Fruit fly (Drosophila melanogaster) whole organism, embryonic: ENCODE results near the gene Rab26.

Experiments
- Ada2b ChIP-seq: fragments of 200-800 bp; sonication (Bioruptor generic); IDR thresholded peaks from 2 replicates; pipeline ENCODE4 v1.3.6; 2022; ENCODE audit warnings: missing biosample characterization, missing genetic modification characterization
- BtbVII ChIP-seq: fragments of 200-800 bp; sonication (Bioruptor generic); optimal IDR thresholded peaks from 3 replicates; lab custom pipeline; 2017; ENCODE audit warnings: missing biosample characterization, mild to moderate bottlenecking, missing genetic modification characterization
- CG10543 ChIP-seq: fragments of 200-800 bp; sonication (Bioruptor generic); optimal IDR thresholded peaks from 3 replicates; lab custom pipeline; 2017; ENCODE audit warnings: missing biosample characterization, mild to moderate bottlenecking, missing genetic modification characterization, moderate library complexity
- CG10654 ChIP-seq: fragments of 200-800 bp; sonication (Bioruptor generic); optimal IDR thresholded peaks from 2 replicates; lab custom pipeline; 2016; ENCODE audit warnings: missing biosample characterization, missing genetic modification characterization
- CG11247 ChIP-seq: fragments of 200-800 bp; sonication (Bioruptor generic); IDR thresholded peaks from 2 replicates; pipeline ENCODE4 v1.3.6; 2022; ENCODE audit warnings: missing biosample characterization, missing genetic modification characterization
- CG12659 ChIP-seq: fragments of 200-800 bp; sonication (Bioruptor generic); optimal IDR thresholded peaks from 3 replicates; lab custom pipeline; 2017; ENCODE audit warnings: mild to moderate bottlenecking, missing biosample characterization, missing genetic modification reagents, missing genetic modification characterization
- CG13123 ChIP-seq: fragments of 200-800 bp; sonication (Bioruptor generic); optimal IDR thresholded peaks from 2 replicates; lab custom pipeline; 2016; ENCODE audit warnings: missing biosample characterization, missing genetic modification characterization
- CG13424 ChIP-seq: fragments of 200-800 bp; sonication (Bioruptor generic); optimal IDR thresholded peaks from 2 replicates; lab custom pipeline; 2019; ENCODE audit warnings: missing biosample characterization, mild to moderate bottlenecking, missing genetic modification characterization, moderate library complexity
- CG14441 ChIP-seq: fragments of 200-800 bp; sonication (Bioruptor generic); IDR thresholded peaks from 2 replicates; pipeline ENCODE4 v1.3.6; 2022; ENCODE audit warnings: missing biosample characterization, missing genetic modification characterization
- CG17568 ChIP-seq: fragments of 200-800 bp; sonication (Bioruptor generic); optimal IDR thresholded peaks from 2 replicates; lab custom pipeline; 2018; ENCODE audit warnings: missing biosample characterization, mild to moderate bottlenecking, missing genetic modification characterization, moderate library complexity
- CG2678 ChIP-seq: fragments of 200-800 bp; sonication (Bioruptor generic); optimal IDR thresholded peaks from 3 replicates; lab custom pipeline; 2019; ENCODE audit warnings: missing biosample characterization, mild to moderate bottlenecking, missing genetic modification characterization, moderate library complexity
- CG2712 ChIP-seq: fragments of 200-800 bp; optimal IDR thresholded peaks from 3 replicates; lab custom pipeline; 2019; ENCODE audit warnings: missing biosample characterization, mild to moderate bottlenecking, missing genetic modification characterization, moderate library complexity
- CG32772 ChIP-seq: fragments of 200-800 bp; sonication (Bioruptor generic); IDR thresholded peaks from 2 replicates; pipeline ENCODE4 v1.3.6; 2022; ENCODE audit warnings: missing biosample characterization, missing genetic modification characterization
- CG4282 ChIP-seq: fragments of 200-800 bp; sonication (Bioruptor generic); optimal IDR thresholded peaks from 2 replicates; lab custom pipeline; 2016; ENCODE audit warnings: missing biosample characterization, missing genetic modification characterization
- CG8765 ChIP-seq: fragments of 200-800 bp; sonication (Bioruptor generic); IDR thresholded peaks from 2 replicates; pipeline ENCODE4 v1.3.6; 2022; ENCODE audit warnings: missing biosample characterization, missing genetic modification characterization
- CG9215 ChIP-seq: fragments of 200-800 bp; sonication (Bioruptor generic); IDR thresholded peaks from 2 replicates; pipeline ENCODE4 v1.3.6; 2022; ENCODE audit warnings: missing biosample characterization, missing genetic modification characterization
- CG9727 ChIP-seq: fragments of 200-800 bp; sonication (Bioruptor generic); optimal IDR thresholded peaks from 3 replicates; lab custom pipeline; 2017; ENCODE audit warnings: missing biosample characterization, mild to moderate bottlenecking, missing genetic modification characterization
- D19B ChIP-seq: fragments of 200-800 bp; sonication (Bioruptor generic); optimal IDR thresholded peaks from 2 replicates; lab custom pipeline; 2017; ENCODE audit warnings: missing biosample characterization, mild to moderate bottlenecking, missing genetic modification characterization
- Dp ChIP-seq: fragments of 200-800 bp; sonication (Bioruptor generic); optimal IDR thresholded peaks from 2 replicates; lab custom pipeline; 2018; ENCODE audit warnings: missing biosample characterization, mild to moderate bottlenecking, missing genetic modification characterization, moderate library complexity
- Elba2 ChIP-seq: fragments of 200-800 bp; sonication (Bioruptor generic); optimal IDR thresholded peaks from 3 replicates; lab custom pipeline; 2016; ENCODE audit warnings: missing biosample characterization, missing genetic modification characterization
- Ets65A ChIP-seq: fragments of 200-800 bp; sonication (Bioruptor generic); peaks from one replicate; lab custom pipeline; 2016; ENCODE audit warnings: missing biosample characterization, missing genetic modification characterization
- Jarid2 ChIP-seq: fragments of 200-800 bp; sonication (Bioruptor generic); optimal IDR thresholded peaks from 3 replicates; lab custom pipeline; 2017; ENCODE audit warnings: mild to moderate bottlenecking, missing biosample characterization, missing genetic modification reagents, missing genetic modification characterization
- MBD-R2 ChIP-seq: fragments of 200-800 bp; sonication (Bioruptor generic); IDR thresholded peaks from 2 replicates; pipeline ENCODE4 v1.3.6; 2022; ENCODE audit warnings: missing biosample characterization, missing genetic modification characterization
- Ptx1 ChIP-seq: fragments of 200-800 bp; sonication (Bioruptor generic); IDR thresholded peaks from 2 replicates; pipeline ENCODE4 v1.3.6; 2022; ENCODE audit warnings: missing biosample characterization, missing genetic modification characterization
- Rfx ChIP-seq: fragments of 200-800 bp; sonication (Bioruptor generic); IDR thresholded peaks from 2 replicates; pipeline ENCODE4 v1.3.6; 2022; ENCODE audit warnings: missing biosample characterization, missing genetic modification characterization
- Scr ChIP-seq: fragments of 200-800 bp; sonication (Bioruptor generic); IDR thresholded peaks from 2 replicates; pipeline ENCODE4 v1.3.6; 2022; ENCODE audit warnings: missing biosample characterization, missing genetic modification characterization; ENCODE audit not compliant: partially characterized antibody
- Six4 ChIP-seq: fragments of 200-800 bp; sonication (Bioruptor generic); optimal IDR thresholded peaks from 2 replicates; lab custom pipeline; 2016; ENCODE audit warnings: missing biosample characterization, missing genetic modification characterization
- Tbp ChIP-seq: fragments of >200 bp; optimal IDR thresholded peaks from 2 replicates; lab custom pipeline; 2018; ENCODE audit warnings: missing biosample characterization, missing genetic modification characterization
- Usf ChIP-seq: fragments of 200-800 bp; sonication (Bioruptor generic); optimal IDR thresholded peaks from 2 replicates; lab custom pipeline; 2017; ENCODE audit warnings: missing genotype, missing biosample characterization, missing genetic modification characterization
- abd-A ChIP-seq: fragments of 200-800 bp; sonication (Bioruptor generic); optimal IDR thresholded peaks from 3 replicates; lab custom pipeline; 2019; ENCODE audit warnings: missing biosample characterization, mild to moderate bottlenecking, missing genetic modification characterization, moderate library complexity
- ap ChIP-seq: fragments of 200-800 bp; sonication (Bioruptor generic); IDR thresholded peaks from 2 replicates; pipeline ENCODE4 v1.3.6; 2022; ENCODE audit warnings: missing biosample characterization, missing genetic modification characterization
- ato ChIP-seq: fragments of 200-800 bp; sonication (Bioruptor generic); IDR thresholded peaks from 2 replicates; pipeline ENCODE4 v1.3.6; 2022; ENCODE audit warnings: missing biosample characterization, missing genetic modification characterization; ENCODE audit not compliant: partially characterized antibody
- bbx ChIP-seq: fragments of 200-800 bp; sonication (Bioruptor generic); IDR thresholded peaks from 2 replicates; pipeline ENCODE4 v1.3.6; 2022; ENCODE audit warnings: missing biosample characterization, missing genetic modification characterization; ENCODE audit not compliant: partially characterized antibody
- chif ChIP-seq, 2 experiments: fragments of 200-800 bp; sonication (Bioruptor generic); optimal IDR thresholded peaks; 3 replicates each; lab custom pipeline; 2016; ENCODE audit warnings: missing biosample characterization in 2 of 2, missing genetic modification characterization in 2 of 2
- emc ChIP-seq: fragments of 200-800 bp; sonication (Bioruptor generic); optimal IDR thresholded peaks from 2 replicates; lab custom pipeline; 2016; ENCODE audit warnings: missing biosample characterization, missing genetic modification characterization
- fd3F ChIP-seq: fragments of 200-800 bp; sonication (Bioruptor generic); optimal IDR thresholded peaks from 2 replicates; lab custom pipeline; 2018; ENCODE audit warnings: missing biosample characterization, mild to moderate bottlenecking, missing genetic modification characterization, moderate library complexity
- hkb ChIP-seq, 2 experiments: fragments of 200-800 bp in 1 of 2; fragments of >200 bp in 1 of 2; sonication (Bioruptor generic) in 1 of 2; IDR thresholded peaks in 1 of 2; optimal IDR thresholded peaks in 1 of 2; 2 replicates each; pipeline versions ENCODE4 v1.3.6 to Lab custom; 2017 to 2022; ENCODE audit warnings: missing biosample characterization in 1 of 2, missing genetic modification characterization in 1 of 2
- lov ChIP-seq, 2 experiments: fragments of 200-800 bp in 1 of 2; fragments of >200 bp in 1 of 2; sonication (Bioruptor generic) in 1 of 2; IDR thresholded peaks in 1 of 2; optimal IDR thresholded peaks in 1 of 2; 2 replicates in 1 of 2; 3 replicates in 1 of 2; pipeline versions ENCODE4 v1.3.6 to Lab custom; 2017 to 2022; ENCODE audit warnings: missing biosample characterization in 1 of 2, missing genetic modification characterization in 1 of 2
- mam ChIP-seq: fragments of 200-800 bp; sonication (Bioruptor generic); optimal IDR thresholded peaks from 3 replicates; lab custom pipeline; 2016; ENCODE audit warnings: missing biosample characterization, missing genetic modification characterization
- pan ChIP-seq, 4 experiments: fragments of >200 bp in 3 of 4; fragments of 200-800 bp in 1 of 4; sonication (Bioruptor generic) in 1 of 4; optimal IDR thresholded peaks in 3 of 4; IDR thresholded peaks in 1 of 4; 2 replicates each; pipeline versions ENCODE4 v1.3.6 to Lab custom; 2017 to 2022; ENCODE audit warnings: missing biosample characterization in 2 of 4, missing genetic modification characterization in 2 of 4, mixed read lengths in 1 of 4
- repo ChIP-seq: fragments of 200-800 bp; sonication (Bioruptor generic); optimal IDR thresholded peaks from 2 replicates; lab custom pipeline; 2016; ENCODE audit warnings: missing biosample characterization, missing genetic modification characterization
- schlank ChIP-seq: fragments of 200-800 bp; sonication (Bioruptor generic); optimal IDR thresholded peaks from 2 replicates; lab custom pipeline; 2018; ENCODE audit warnings: missing biosample characterization, mild to moderate bottlenecking, missing genetic modification characterization
- sd ChIP-seq: fragments of 200-800 bp; sonication (Bioruptor generic); optimal IDR thresholded peaks from 3 replicates; lab custom pipeline; 2018; ENCODE audit warnings: missing biosample characterization, mild to moderate bottlenecking, missing genetic modification characterization, moderate library complexity
- slbo ChIP-seq: fragments of 200-800 bp; sonication (Bioruptor generic); IDR thresholded peaks from 2 replicates; pipeline ENCODE4 v1.3.6; 2022; ENCODE audit warnings: missing biosample characterization, missing genetic modification characterization
- sug ChIP-seq: fragments of 200-800 bp; optimal IDR thresholded peaks from 2 replicates; lab custom pipeline; 2019; ENCODE audit warnings: missing biosample characterization, mild to moderate bottlenecking, missing genetic modification characterization, moderate library complexity
- trh ChIP-seq: fragments of 200-800 bp; sonication (Bioruptor generic); optimal IDR thresholded peaks from 2 replicates; lab custom pipeline; 2016; ENCODE audit warnings: missing biosample characterization, missing genetic modification characterization
- vfl ChIP-seq: fragments of 200-800 bp; sonication (Bioruptor generic); optimal IDR thresholded peaks from 2 replicates; lab custom pipeline; 2016; ENCODE audit warnings: missing biosample characterization, missing genetic modification characterization
- zen ChIP-seq: fragments of 200-800 bp; sonication (Bioruptor generic); optimal IDR thresholded peaks from 3 replicates; lab custom pipeline; 2018; ENCODE audit warnings: missing biosample characterization, mild to moderate bottlenecking, missing genetic modification characterization, moderate library complexity
- zf30C ChIP-seq: fragments of 200-800 bp; sonication (Bioruptor generic); optimal IDR thresholded peaks from 3 replicates; lab custom pipeline; 2018; ENCODE audit warnings: missing biosample characterization, mild to moderate bottlenecking, missing genetic modification characterization

Gene Rab26

DNA sequence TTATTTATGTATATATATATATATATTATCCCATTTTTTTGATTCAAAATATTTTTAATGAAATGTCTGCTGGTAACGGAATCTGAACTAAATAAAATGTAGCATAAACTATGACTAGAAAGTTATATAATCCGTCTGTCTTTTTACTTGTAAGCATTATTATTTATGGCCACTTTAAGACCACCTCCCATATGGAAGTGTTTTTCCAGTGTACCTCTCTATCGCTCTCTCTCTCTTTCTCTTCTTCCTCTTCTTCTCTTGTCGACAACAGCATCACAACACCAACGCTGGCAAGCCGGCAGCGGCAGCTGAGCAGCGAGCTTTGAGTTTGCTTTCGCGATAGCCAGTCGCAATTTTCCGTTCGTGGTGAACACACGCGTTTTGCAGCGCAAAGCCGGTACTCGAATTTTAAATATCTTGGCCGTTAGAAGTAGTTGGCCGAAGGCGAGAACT, 63.6 kb downstream of the Rab26 start, which contains the start of gene rgn (continued):
- TF ChIP-seq Rfx = peak; percentile 89
- no peak for TF ChIP-seq bbx (GFP tag; lab: Robert Waterston, UW)
- no peak for TF ChIP-seq Elba2
- TF ChIP-seq sug (tag; lab: Kevin White, UChicago) = peak; percentile 53
- TF ChIP-seq CG13123 = peak; percentile 9
- TF ChIP-seq pan (optimal IDR thresholded peaks at IDR 0.05; lab: Kevin White, UChicago) = no peak
- peak in 1 of 2 experiments; percentile 77 for TF ChIP-seq pan (GFP tag; optimal IDR thresholded peaks at IDR 0.05 in 1 of 2, IDR thresholded peaks at IDR 0.05 in 1 of 2)
- TF ChIP-seq CG14441 (GFP tag; lab: Robert Waterston, UW) = peak; percentile 83
- peak; percentile 81 for TF ChIP-seq fd3F (GFP tag; lab: Kevin White, UChicago)
- TF ChIP-seq MBD-R2 (GFP tag; lab: Robert Waterston, UW) = peak; percentile 54; the same call in 1 of the 2 replicates
- no peak for TF ChIP-seq CG4282 (GFP tag; lab: Kevin White, UChicago)
- no peak for TF ChIP-seq Tbp
- TF ChIP-seq CG13424 (tag; lab: Kevin White, UChicago) = peak; percentile 81
- no peak for TF ChIP-seq Dp (GFP tag; lab: Kevin White, UChicago)
- peak; percentile 2 for TF ChIP-seq repo (GFP tag; lab: Kevin White, UChicago)
- peak; percentile 59 for TF ChIP-seq Usf (GFP tag; lab: Kevin White, UChicago)
- TF ChIP-seq Six4 = peak; percentile 31
- peak; percentile 56 for TF ChIP-seq CG10654 (GFP tag; lab: Kevin White, UChicago)
- TF ChIP-seq zf30C (GFP tag; lab: Kevin White, UChicago) = peak; percentile 60
- TF ChIP-seq ato = no peak
- no peak for TF ChIP-seq vfl (GFP tag; lab: Kevin White, UChicago)
- TF ChIP-seq Scr (GFP tag; lab: Robert Waterston, UW) = no peak
- peak; percentile 37; the same call in 1 of the 2 replicates for TF ChIP-seq CG8765 (GFP tag; lab: Robert Waterston, UW)
- peak; percentile 23 for TF ChIP-seq emc (GFP tag; lab: Kevin White, UChicago)
- TF ChIP-seq hkb (optimal IDR thresholded peaks at IDR 0.05; lab: Kevin White, UChicago) = no peak
- peak; percentile 78 for TF ChIP-seq hkb (GFP tag; IDR thresholded peaks at IDR 0.05; lab: Robert Waterston, UW)
- TF ChIP-seq lov (optimal IDR thresholded peaks at IDR 0.05; lab: Kevin White, UChicago) = no peak
- peak; percentile 33; the same call in 1 of the 3 replicates for TF ChIP-seq lov (GFP tag; IDR thresholded peaks at IDR 0.05; lab: Robert Waterston, UW)
- TF ChIP-seq Ptx1 (GFP tag; lab: Robert Waterston, UW) = peak; percentile 79
- TF ChIP-seq abd-A (tag; lab: Kevin White, UChicago) = no peak
- TF ChIP-seq trh (GFP tag; lab: Kevin White, UChicago) = peak; percentile 16
- TF ChIP-seq zen (tag; lab: Kevin White, UChicago) = no peak
- peak; percentile 91 for TF ChIP-seq Ets65A (GFP tag; lab: Kevin White, UChicago)
- peak; percentile 77 for TF ChIP-seq D19B (GFP tag; lab: Kevin White, UChicago)
- peak; percentile 72 for TF ChIP-seq CG2712 (tag; lab: Kevin White, UChicago)
- 0 out of 2 replicates have a peak, but pooled peaks have one; percentile 30 for TF ChIP-seq ap
- peak; percentile 36 for TF ChIP-seq sd (tag; lab: Kevin White, UChicago)
- peak; percentile 45 for TF ChIP-seq CG10543 (GFP tag; lab: Kevin White, UChicago)
- peak; percentile 62 for TF ChIP-seq mam (GFP tag; lab: Kevin White, UChicago)
- peak; percentile 89 for TF ChIP-seq CG2678
- TF ChIP-seq BtbVII = peak; percentile 80
- TF ChIP-seq CG9215 (GFP tag; lab: Robert Waterston, UW) = peak; percentile 72
- peak in 1 of 2 experiments; percentile 18 for TF ChIP-seq chif (GFP tag; optimal IDR thresholded peaks at IDR 0.05; lab: Kevin White, UChicago)
- TF ChIP-seq CG12659 (GFP tag; lab: Kevin White, UChicago) = peak; percentile 87
- TF ChIP-seq CG32772 (GFP tag; lab: Robert Waterston, UW) = peak; percentile 67
- peak; percentile 88 for TF ChIP-seq slbo (GFP tag; lab: Robert Waterston, UW)
- peak; percentile 72 for TF ChIP-seq CG11247
- TF ChIP-seq schlank = peak; percentile 56
- peak; percentile 13 for TF ChIP-seq CG17568 (GFP tag; lab: Kevin White, UChicago)
- peak; percentile 81 for TF ChIP-seq Ada2b (GFP tag; lab: Robert Waterston, UW)
- TF ChIP-seq Jarid2 (GFP tag; lab: Kevin White, UChicago) = peak; percentile 89
- TF ChIP-seq CG9727 (GFP tag; lab: Kevin White, UChicago) = peak; percentile 83
